Worm (Caenorhabditis elegans): Measurements from ENCODE around the gene str-87.

DNA sequence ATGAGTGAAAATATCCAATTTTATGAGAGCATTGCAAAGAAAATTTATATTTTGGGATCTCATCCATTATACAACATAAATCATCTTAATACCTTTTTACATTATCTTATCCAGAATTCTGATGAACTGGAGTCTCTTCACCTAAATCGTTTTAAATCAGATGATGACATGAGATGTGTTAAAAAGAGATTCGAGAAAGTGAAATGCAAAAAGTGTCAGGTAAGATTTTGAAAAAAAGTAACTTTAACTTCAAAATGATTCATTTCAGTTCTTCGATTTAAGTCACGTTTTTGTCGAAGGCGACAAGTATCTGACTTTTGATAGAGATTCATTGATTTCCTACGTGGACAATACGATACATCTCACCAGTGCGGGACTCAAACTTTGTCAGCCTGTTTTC lies 30.9 kb upstream of the str-87 start:
- TF ChIP-seq pha-4 (tag; optimal IDR thresholded peaks at IDR 0.05) (no peak), M03D4.4 (tag; optimal IDR thresholded peaks at IDR 0.05) (no peak), ztf-11 (tag; optimal IDR thresholded peaks at IDR 0.05) (no peak), cnd-1 (tag; optimal IDR thresholded peaks at IDR 0.05) (no peak), unc-39 (tag; optimal IDR thresholded peaks at IDR 0.05) (no peak), lsy-2 (tag; optimal IDR thresholded peaks at IDR 0.05) (no peak), hlh-1 (tag; optimal IDR thresholded peaks at IDR 0.05) (no peak), nhr-2 (tag; optimal IDR thresholded peaks at IDR 0.05) (no peak), snpc-4 (tag; optimal IDR thresholded peaks at IDR 0.05) (no peak)
